Fruit fly (Drosophila melanogaster): Measurements from ENCODE around the gene wntD.

Gene wntD

dm6 chr3R:13305318-13305899, 12.4 kb upstream of the wntD start (continued):
- peak; percentile 52 for TF ChIP-seq CG6254 (GFP tag; optimal IDR thresholded peaks at IDR 0.05)
- TF ChIP-seq cad (GFP tag; optimal IDR thresholded peaks at IDR 0.05): no peak
- TF ChIP-seq CG7372 (GFP tag; IDR thresholded peaks at IDR 0.05): no peak
- peak in 1 of 3 experiments; percentile 64 for TF ChIP-seq Stat92E (GFP tag; optimal IDR thresholded peaks at IDR 0.05)
- TF ChIP-seq ttk (GFP tag; IDR thresholded peaks at IDR 0.05): no peak
- TF ChIP-seq CG18262 (tag; optimal IDR thresholded peaks at IDR 0.05): peak; percentile 85
- TF ChIP-seq kni (GFP tag; optimal IDR thresholded peaks at IDR 0.05): no peak
- peak in 1 of 3 experiments; percentile 90 for TF ChIP-seq lola (GFP tag; optimal IDR thresholded peaks at IDR 0.05)
- no peak for TF ChIP-seq gsb (GFP tag; IDR thresholded peaks at IDR 0.05)
- no peak for TF ChIP-seq CG7963 (GFP tag; IDR thresholded peaks at IDR 0.05; ENCODE audit: partially characterized antibody)
- no peak for TF ChIP-seq yki (optimal IDR thresholded peaks at IDR 0.05)
- TF ChIP-seq hb (GFP tag; IDR thresholded peaks at IDR 0.05; ENCODE audit: partially characterized antibody): no peak
- peak; percentile 85 for TF ChIP-seq CG31441 (GFP tag; IDR thresholded peaks at IDR 0.05)
- TF ChIP-seq bab2 (GFP tag; optimal IDR thresholded peaks at IDR 0.05): no peak
- 0 out of 2 replicates have a peak, but pooled peaks have one; percentile 26 for TF ChIP-seq seq (GFP tag; IDR thresholded peaks at IDR 0.05)
- no peak for TF ChIP-seq CG15514 (GFP tag; optimal IDR thresholded peaks at IDR 0.05)
- no peak for TF ChIP-seq Ada2b (GFP tag; IDR thresholded peaks at IDR 0.05)
- TF ChIP-seq dimm (GFP tag; IDR thresholded peaks at IDR 0.05): no peak
- TF ChIP-seq CG3995 (GFP tag; optimal IDR thresholded peaks at IDR 0.05): no peak
- TF ChIP-seq Six4 (GFP tag; optimal IDR thresholded peaks at IDR 0.05): peak; percentile 33
- TF ChIP-seq CG11696 (GFP tag; IDR thresholded peaks at IDR 0.05): no peak
- no peak for TF ChIP-seq ro (GFP tag; IDR thresholded peaks at IDR 0.05)
- no peak for TF ChIP-seq CG1529 (GFP tag; optimal IDR thresholded peaks at IDR 0.05)
- TF ChIP-seq CG10147 (GFP tag; optimal IDR thresholded peaks at IDR 0.05): peak; percentile 14
- TF ChIP-seq pho (GFP tag; optimal IDR thresholded peaks at IDR 0.05): no peak
- no peak for TF ChIP-seq CG2116 (GFP tag; optimal IDR thresholded peaks at IDR 0.05)
- TF ChIP-seq Hey (tag; optimal IDR thresholded peaks at IDR 0.05): no peak
- TF ChIP-seq CG6791 (GFP tag; IDR thresholded peaks at IDR 0.05; ENCODE audit: partially characterized antibody): no peak
- TF ChIP-seq CG14441 (GFP tag; IDR thresholded peaks at IDR 0.05): no peak
- TF ChIP-seq CG18619 (GFP tag; optimal IDR thresholded peaks at IDR 0.05): peak; percentile 14
- TF ChIP-seq hkb (optimal IDR thresholded peaks at IDR 0.05): no peak
- TF ChIP-seq hkb (GFP tag; IDR thresholded peaks at IDR 0.05): 0 out of 2 replicates have a peak, but pooled peaks have one; percentile 8
- TF ChIP-seq peb (GFP tag; IDR thresholded peaks at IDR 0.05): 0 out of 2 replicates have a peak, but pooled peaks have one; percentile 9
- TF ChIP-seq CG6654 (GFP tag; optimal IDR thresholded peaks at IDR 0.05): peak; percentile 35
- no peak for TF ChIP-seq cg (GFP tag; optimal IDR thresholded peaks at IDR 0.05)
- TF ChIP-seq Med (GFP tag): no peak
- no peak for TF ChIP-seq Camta (GFP tag; optimal IDR thresholded peaks at IDR 0.05)
- TF ChIP-seq tup (GFP tag; optimal IDR thresholded peaks at IDR 0.05): no peak
- no peak for TF ChIP-seq gfzf (GFP tag; optimal IDR thresholded peaks at IDR 0.05)
- TF ChIP-seq ftz-f1 (GFP tag; optimal IDR thresholded peaks at IDR 0.05): no peak
- TF ChIP-seq pzg (GFP tag; optimal IDR thresholded peaks at IDR 0.05): no peak
- TF ChIP-seq CG2889 (GFP tag; IDR thresholded peaks at IDR 0.05): no peak
- no peak for TF ChIP-seq stwl (tag; optimal IDR thresholded peaks at IDR 0.05)
- no peak for TF ChIP-seq CG9609 (GFP tag; optimal IDR thresholded peaks at IDR 0.05)
- TF ChIP-seq fru (optimal IDR thresholded peaks at IDR 0.05): no peak
- peak; percentile 60 for TF ChIP-seq CG33557 (GFP tag; optimal IDR thresholded peaks at IDR 0.05)
- TF ChIP-seq jigr1 (GFP tag; IDR thresholded peaks at IDR 0.05): no peak
- TF ChIP-seq crol (GFP tag; IDR thresholded peaks at IDR 0.05): peak; percentile 70
- no peak for TF ChIP-seq C15 (GFP tag; IDR thresholded peaks at IDR 0.05)
- no peak for TF ChIP-seq Hmr (GFP tag; optimal IDR thresholded peaks at IDR 0.05)
- TF ChIP-seq CG32772 (GFP tag; IDR thresholded peaks at IDR 0.05): no peak
